Fruit fly (Drosophila melanogaster) whole organism, embryonic: Measurements from ENCODE around the gene HP1e.

ENCODE experiments used
- Atf3 ChIP-seq: fragments of 200-800 bp; sonication (Bioruptor generic); optimal IDR thresholded peaks from 3 replicates; lab custom pipeline; 2016; ENCODE audit warnings: missing biosample characterization, missing genetic modification characterization
- B-H2 ChIP-seq: fragments of 200-800 bp; sonication (Bioruptor generic); optimal IDR thresholded peaks from 2 replicates; lab custom pipeline; 2018; ENCODE audit warnings: missing biosample characterization, mild to moderate bottlenecking, missing genetic modification characterization
- BtbVII ChIP-seq: fragments of 200-800 bp; sonication (Bioruptor generic); optimal IDR thresholded peaks from 3 replicates; lab custom pipeline; 2017; ENCODE audit warnings: missing biosample characterization, mild to moderate bottlenecking, missing genetic modification characterization
- C15 ChIP-seq: fragments of 200-800 bp; sonication (Bioruptor generic); IDR thresholded peaks from 3 replicates; pipeline ENCODE4 v1.3.6; 2022; ENCODE audit warnings: missing biosample characterization, missing genetic modification characterization
- CG10147 ChIP-seq: fragments of 200-800 bp; sonication (Bioruptor generic); optimal IDR thresholded peaks from 2 replicates; lab custom pipeline; 2019; ENCODE audit warnings: missing biosample characterization, mild to moderate bottlenecking, missing genetic modification characterization, moderate library complexity
- CG12236 ChIP-seq: fragments of 200-800 bp; sonication (Bioruptor generic); optimal IDR thresholded peaks from 2 replicates; lab custom pipeline; 2016; ENCODE audit warnings: missing biosample characterization, missing genetic modification characterization
- CG13296 ChIP-seq: fragments of 200-800 bp; sonication (Bioruptor generic); optimal IDR thresholded peaks from 3 replicates; lab custom pipeline; 2018; ENCODE audit warnings: missing biosample characterization, mild to moderate bottlenecking, missing genetic modification characterization
- CG13424 ChIP-seq: fragments of 200-800 bp; sonication (Bioruptor generic); optimal IDR thresholded peaks from 2 replicates; lab custom pipeline; 2019; ENCODE audit warnings: missing biosample characterization, mild to moderate bottlenecking, missing genetic modification characterization, moderate library complexity
- CG15696 ChIP-seq: fragments of 200-800 bp; sonication (Bioruptor generic); optimal IDR thresholded peaks from 2 replicates; lab custom pipeline; 2019; ENCODE audit warnings: missing biosample characterization, mild to moderate bottlenecking, missing genetic modification characterization, moderate library complexity
- CG2712 ChIP-seq: fragments of 200-800 bp; optimal IDR thresholded peaks from 3 replicates; lab custom pipeline; 2019; ENCODE audit warnings: missing biosample characterization, mild to moderate bottlenecking, missing genetic modification characterization, moderate library complexity
- CG30020 ChIP-seq: fragments of 200-800 bp; optimal IDR thresholded peaks from 2 replicates; lab custom pipeline; 2019; ENCODE audit warnings: missing biosample characterization, mild to moderate bottlenecking, missing genetic modification characterization, moderate library complexity
- CG34422 ChIP-seq: fragments of 200-800 bp; sonication (Bioruptor generic); IDR thresholded peaks from 3 replicates; pipeline ENCODE4 v1.3.6; 2022; ENCODE audit warnings: missing biosample characterization, missing genetic modification characterization
- CG3838 ChIP-seq: fragments of 200-800 bp; sonication (Bioruptor generic); optimal IDR thresholded peaks from 3 replicates; lab custom pipeline; 2016; ENCODE audit warnings: missing biosample characterization, missing genetic modification characterization
- CG43689 ChIP-seq: fragments of 200-800 bp; sonication (Bioruptor generic); IDR thresholded peaks from 2 replicates; pipeline ENCODE4 v1.3.6; 2022; ENCODE audit warnings: missing biosample characterization, missing genetic modification characterization
- CG4707 ChIP-seq: fragments of 200-800 bp; sonication (Bioruptor generic); optimal IDR thresholded peaks from 2 replicates; lab custom pipeline; 2018; ENCODE audit warnings: missing biosample characterization, mild to moderate bottlenecking, missing genetic modification characterization, moderate library complexity
- CG4730 ChIP-seq: fragments of 200-800 bp; sonication (Bioruptor generic); IDR thresholded peaks from 2 replicates; pipeline ENCODE4 v1.3.6; 2022; ENCODE audit warnings: missing biosample characterization, missing genetic modification characterization
- CG6683 ChIP-seq: fragments of 200-800 bp; sonication (Bioruptor generic); optimal IDR thresholded peaks from 2 replicates; lab custom pipeline; 2017; ENCODE audit warnings: missing biosample characterization, mild to moderate bottlenecking, missing genetic modification characterization, missing genetic modification reagents
- CG6813 ChIP-seq: fragments of 200-800 bp; sonication (Bioruptor generic); optimal IDR thresholded peaks from 2 replicates; lab custom pipeline; 2017; ENCODE audit warnings: missing biosample characterization, missing genetic modification characterization, mild to moderate bottlenecking, moderate library complexity, missing genetic modification reagents
- CG7987 ChIP-seq: fragments of 200-800 bp; sonication (Bioruptor generic); optimal IDR thresholded peaks from 2 replicates; lab custom pipeline; 2018; ENCODE audit warnings: missing biosample characterization, mild to moderate bottlenecking, missing genetic modification characterization, moderate library complexity
- CG8388 ChIP-seq: fragments of 200-800 bp; sonication (Bioruptor generic); optimal IDR thresholded peaks from 2 replicates; lab custom pipeline; 2019; ENCODE audit warnings: missing biosample characterization, mild to moderate bottlenecking, missing genetic modification characterization, moderate library complexity
- CG8924 ChIP-seq: fragments of 200-800 bp; optimal IDR thresholded peaks from 3 replicates; lab custom pipeline; 2019; ENCODE audit warnings: missing biosample characterization, mild to moderate bottlenecking, missing genetic modification characterization, moderate library complexity
- CHES-1-like ChIP-seq: fragments of 200-800 bp; sonication (Bioruptor generic); optimal IDR thresholded peaks from 2 replicates; lab custom pipeline; 2016; ENCODE audit warnings: missing biosample characterization, missing genetic modification characterization
- D ChIP-seq, 2 experiments: fragments of 200-800 bp in 1 of 2; fragments of >200 bp in 1 of 2; sonication (Bioruptor generic) in 1 of 2; optimal IDR thresholded peaks; 2 replicates in 1 of 2; 3 replicates in 1 of 2; lab custom pipeline; 2017; ENCODE audit warnings: mild to moderate bottlenecking in 1 of 2, missing biosample characterization in 1 of 2, missing genetic modification characterization in 1 of 2, missing genetic modification reagents in 1 of 2
- D19A ChIP-seq: fragments of 200-800 bp; optimal IDR thresholded peaks from 3 replicates; lab custom pipeline; 2019; ENCODE audit warnings: missing biosample characterization, mild to moderate bottlenecking, missing genetic modification characterization, moderate library complexity
- Dad ChIP-seq: fragments of 200-800 bp; sonication (Bioruptor generic); optimal IDR thresholded peaks from 3 replicates; lab custom pipeline; 2016; ENCODE audit warnings: missing biosample characterization, missing genetic modification characterization
- Elba2 ChIP-seq: fragments of 200-800 bp; sonication (Bioruptor generic); optimal IDR thresholded peaks from 3 replicates; lab custom pipeline; 2016; ENCODE audit warnings: missing biosample characterization, missing genetic modification characterization
- GATAe ChIP-seq: fragments of 200-800 bp; sonication (Bioruptor generic); conservative IDR thresholded peaks from 2 replicates; pipeline ENCODE4 v1.3.6; 2022; ENCODE audit warnings: missing biosample characterization, missing genetic modification characterization
- H2.0 ChIP-seq: fragments of 200-800 bp; sonication (Bioruptor generic); IDR thresholded peaks from 2 replicates; pipeline ENCODE4 v1.3.6; 2022; ENCODE audit warnings: missing biosample characterization, missing genetic modification characterization
- Hand ChIP-seq: fragments of 200-800 bp; sonication (Bioruptor generic); optimal IDR thresholded peaks from 2 replicates; lab custom pipeline; 2017; ENCODE audit warnings: mild to moderate bottlenecking, missing biosample characterization, missing genetic modification reagents, missing genetic modification characterization
- Hr3 ChIP-seq: fragments of 200-800 bp; sonication (Bioruptor generic); optimal IDR thresholded peaks from 3 replicates; lab custom pipeline; 2016; ENCODE audit warnings: missing biosample characterization, missing genetic modification characterization
- Optix ChIP-seq: fragments of 200-800 bp; sonication (Bioruptor generic); IDR thresholded peaks from 3 replicates; pipeline ENCODE4 v1.3.6; 2022; ENCODE audit warnings: missing biosample characterization, missing genetic modification characterization
- PHDP ChIP-seq: fragments of 200-800 bp; sonication (Bioruptor generic); optimal IDR thresholded peaks from 3 replicates; lab custom pipeline; 2018; ENCODE audit warnings: missing biosample characterization, mild to moderate bottlenecking, missing genetic modification characterization, moderate library complexity
- Rx ChIP-seq: fragments of 200-800 bp; sonication (Bioruptor generic); IDR thresholded peaks from 2 replicates; pipeline ENCODE4 v1.3.6; 2022; ENCODE audit warnings: missing biosample characterization, missing genetic modification characterization
- Six4 ChIP-seq: fragments of 200-800 bp; sonication (Bioruptor generic); optimal IDR thresholded peaks from 2 replicates; lab custom pipeline; 2016; ENCODE audit warnings: missing biosample characterization, missing genetic modification characterization
- cwo ChIP-seq: fragments of 200-800 bp; sonication (Bioruptor generic); optimal IDR thresholded peaks from 3 replicates; lab custom pipeline; 2017; ENCODE audit warnings: missing biosample characterization, missing genetic modification characterization, mild to moderate bottlenecking, moderate library complexity, missing genetic modification reagents
- fd102C ChIP-seq: fragments of 200-800 bp; sonication (Bioruptor generic); optimal IDR thresholded peaks from 2 replicates; lab custom pipeline; 2018; ENCODE audit warnings: missing biosample characterization, mild to moderate bottlenecking, missing genetic modification characterization, moderate library complexity
- fd96Cb ChIP-seq: fragments of 200-800 bp; sonication (Bioruptor generic); optimal IDR thresholded peaks from 2 replicates; lab custom pipeline; 2018; ENCODE audit warnings: missing biosample characterization, mild to moderate bottlenecking, missing genetic modification characterization, moderate library complexity
- hbn ChIP-seq: fragments of 200-800 bp; sonication (Bioruptor generic); IDR thresholded peaks from 2 replicates; pipeline ENCODE4 v1.3.6; 2022; ENCODE audit warnings: missing biosample characterization, missing genetic modification characterization; ENCODE audit not compliant: partially characterized antibody
- inv ChIP-seq: fragments of 200-800 bp; sonication (Bioruptor generic); IDR thresholded peaks from 2 replicates; pipeline ENCODE4 v1.3.6; 2022; ENCODE audit warnings: missing biosample characterization, missing genetic modification characterization; ENCODE audit not compliant: partially characterized antibody
- kah ChIP-seq: fragments of 200-800 bp; sonication (Bioruptor generic); optimal IDR thresholded peaks from 2 replicates; lab custom pipeline; 2018; ENCODE audit warnings: missing biosample characterization, mild to moderate bottlenecking, missing genetic modification characterization
- klu ChIP-seq: fragments of 200-800 bp; sonication (Bioruptor generic); IDR thresholded peaks from 2 replicates; pipeline ENCODE4 v1.3.6; 2022; ENCODE audit warnings: missing biosample characterization, missing genetic modification characterization
- lbe ChIP-seq: fragments of 200-800 bp; sonication (Bioruptor generic); optimal IDR thresholded peaks from 2 replicates; lab custom pipeline; 2016; ENCODE audit warnings: missing biosample characterization, mild to moderate bottlenecking, missing genetic modification characterization
- nom ChIP-seq: fragments of 200-800 bp; sonication (Bioruptor generic); optimal IDR thresholded peaks from 2 replicates; lab custom pipeline; 2017; ENCODE audit warnings: missing biosample characterization, missing genetic modification characterization, mild to moderate bottlenecking, moderate library complexity, missing genetic modification reagents
- odd ChIP-seq: fragments of 200-800 bp; sonication (Bioruptor generic); optimal IDR thresholded peaks from 2 replicates; lab custom pipeline; 2017; ENCODE audit warnings: missing biosample characterization, mild to moderate bottlenecking, missing genetic modification characterization
- pfk ChIP-seq: fragments of 200-800 bp; sonication (Bioruptor generic); optimal IDR thresholded peaks from 2 replicates; lab custom pipeline; 2018; ENCODE audit warnings: missing biosample characterization, mild to moderate bottlenecking, missing genetic modification characterization, moderate library complexity
- pzg ChIP-seq: fragments of 200-800 bp; sonication (Bioruptor generic); optimal IDR thresholded peaks from 3 replicates; lab custom pipeline; 2018; ENCODE audit warnings: missing biosample characterization, mild to moderate bottlenecking, missing genetic modification characterization, moderate library complexity
- run ChIP-seq: fragments of 200-800 bp; sonication (Bioruptor generic); optimal IDR thresholded peaks from 3 replicates; lab custom pipeline; 2018; ENCODE audit warnings: missing biosample characterization, mild to moderate bottlenecking, missing genetic modification characterization
- tap ChIP-seq: fragments of 200-800 bp; optimal IDR thresholded peaks from 3 replicates; lab custom pipeline; 2019; ENCODE audit warnings: missing biosample characterization, mild to moderate bottlenecking, missing genetic modification characterization, moderate library complexity
- tgo ChIP-seq: fragments of 200-800 bp; sonication (Bioruptor generic); IDR thresholded peaks from 3 replicates; pipeline ENCODE4 v1.3.6; 2022; ENCODE audit warnings: missing biosample characterization, missing genetic modification characterization
- yki ChIP-seq: fragments of >200 bp; optimal IDR thresholded peaks from 3 replicates; lab custom pipeline; 2018

The HP1e gene

dm6 chr3R:9353276-9353652 is 31.7 kb downstream of the HP1e start (continued):
- TF ChIP-seq klu (GFP tag; lab: Robert Waterston, UW) (no peak), CG6813 (peak; percentile 85), CHES-1-like (GFP tag; lab: Kevin White, UChicago) (peak; percentile 1), Dad (GFP tag; lab: Kevin White, UChicago) (no peak), D (optimal IDR thresholded peaks at IDR 0.05; lab: Kevin White, UChicago) (no peak), D (GFP tag; optimal IDR thresholded peaks at IDR 0.05; lab: Kevin White, UChicago) (peak; percentile 86), CG8388 (GFP tag; lab: Kevin White, UChicago) (peak; percentile 92), CG12236 (no peak), Six4 (peak; percentile 79), CG43689 (GFP tag; lab: Robert Waterston, UW) (no peak), inv (GFP tag; lab: Robert Waterston, UW) (no peak), CG4707 (GFP tag; lab: Kevin White, UChicago) (peak; percentile 52), run (tag; lab: Kevin White, UChicago) (peak; percentile 74), D19A (peak; percentile 90), tgo (GFP tag; lab: Robert Waterston, UW) (no peak), Optix (GFP tag; lab: Robert Waterston, UW) (no peak), kah (GFP tag; lab: Kevin White, UChicago) (peak; percentile 64), CG8924 (tag; lab: Kevin White, UChicago) (peak; percentile 94), CG6683 (GFP tag; lab: Kevin White, UChicago) (peak; percentile 63), CG3838 (GFP tag; lab: Kevin White, UChicago) (peak; percentile 49), CG2712 (tag; lab: Kevin White, UChicago) (peak; percentile 96), GATAe (no peak), BtbVII (peak; percentile 89), CG10147 (peak; percentile 82), hbn (GFP tag; lab: Robert Waterston, UW) (no peak), CG4730 (no peak), Elba2 (no peak), Hand (GFP tag; lab: Kevin White, UChicago) (peak; percentile 55), B-H2 (GFP tag; lab: Kevin White, UChicago) (no peak), tap (tag; lab: Kevin White, UChicago) (peak; percentile 92), pzg (GFP tag; lab: Kevin White, UChicago) (no peak), C15 (GFP tag; lab: Robert Waterston, UW) (no peak), yki (lab: Kevin White, UChicago) (no peak), CG34422 (GFP tag; lab: Robert Waterston, UW) (no peak), PHDP (tag; lab: Kevin White, UChicago) (peak; percentile 92), Rx (no peak), cwo (GFP tag; lab: Kevin White, UChicago) (peak; percentile 80), CG30020 (tag; lab: Kevin White, UChicago) (peak; percentile 51), lbe (GFP tag; lab: Kevin White, UChicago) (peak; percentile 70), CG15696 (tag; lab: Kevin White, UChicago) (peak; percentile 62), CG7987 (GFP tag; lab: Kevin White, UChicago) (peak; percentile 42), Hr3 (peak; percentile 84), H2.0 (GFP tag; lab: Robert Waterston, UW) (no peak), CG13424 (tag; lab: Kevin White, UChicago) (peak; percentile 90), nom (GFP tag; lab: Kevin White, UChicago) (peak; percentile 56), CG13296 (peak; percentile 77), Atf3 (GFP tag; lab: Kevin White, UChicago) (no peak), fd96Cb (tag; lab: Kevin White, UChicago) (peak; percentile 90), pfk (GFP tag; lab: Kevin White, UChicago) (no peak), odd (GFP tag; lab: Kevin White, UChicago) (peak; percentile 87), fd102C (GFP tag; lab: Kevin White, UChicago) (no peak)
